Worm (Caenorhabditis elegans) whole organism, mixed stage, embryonic: ENCODE results near the gene vha-2.

Experiments used
- elt-1 ChIP-seq: sonication (generic microtip); optimal IDR thresholded peaks from 2 replicates; lab custom pipeline; 2017; ENCODE audit warnings: missing genetic modification characterization, mild to moderate bottlenecking, missing compliant biosample characterization, antibody characterized with exemption, moderate library complexity, borderline replicate concordance; ENCODE audit not compliant: insufficient read depth
- lsy-2 ChIP-seq: fragments of 150-350 bp; optimal IDR thresholded peaks from 2 replicates; lab custom pipeline; 2014; ENCODE audit warnings: missing biosample characterization, missing genetic modification characterization
- mab-5 ChIP-seq: fragments of 150-350 bp; optimal IDR thresholded peaks from 2 replicates; lab custom pipeline; 2014; ENCODE audit warnings: missing biosample characterization, missing genetic modification characterization
- nhr-12 ChIP-seq: fragments of 150-350 bp; optimal IDR thresholded peaks from 2 replicates; lab custom pipeline; 2014; ENCODE audit warnings: missing biosample characterization, missing genetic modification characterization
- nhr-28 ChIP-seq: fragments of 150-350 bp; optimal IDR thresholded peaks from 2 replicates; lab custom pipeline; 2014; ENCODE audit warnings: missing biosample characterization, missing genetic modification characterization
- pha-4 ChIP-seq: fragments of 150-350 bp; optimal IDR thresholded peaks from 2 replicates; lab custom pipeline; 2018; ENCODE audit warnings: missing biosample characterization, missing genetic modification reagents, missing genetic modification characterization
- unc-62 ChIP-seq: fragments of 150-350 bp; optimal IDR thresholded peaks from 2 replicates; lab custom pipeline; 2014; ENCODE audit warnings: missing biosample characterization, missing genetic modification reagents, missing genetic modification characterization
- ztf-11 ChIP-seq: fragments of 150-350 bp; optimal IDR thresholded peaks from 2 replicates; lab custom pipeline; 2014; ENCODE audit warnings: missing biosample characterization, missing genetic modification characterization

ce11 chrIII:9747133-9747532, 34.8 kb upstream of the vha-2 start, which contains the start of the genes iff-1 and cdk-1:
- TF ChIP-seq elt-1 (tag; lab: Kevin White, UChicago) = no peak
- TF ChIP-seq lsy-2 = peak; percentile 37
- TF ChIP-seq mab-5 (tag; lab: Kevin White, UChicago) = no peak
- TF ChIP-seq nhr-12 = no peak
- no peak for TF ChIP-seq unc-62 (GFP tag; lab: Kevin White, UChicago)
- peak; percentile 15 for TF ChIP-seq pha-4 (tag; lab: Kevin White, UChicago)
- no peak for TF ChIP-seq nhr-28 (tag; lab: Kevin White, UChicago)
- no peak for TF ChIP-seq ztf-11 (tag; lab: Kevin White, UChicago)
